Fruit fly (Drosophila melanogaster) whole organism, prepupa: ENCODE measurements around the gene CG9400.
A peak's percentile ranks its signal among the peaks of the same experiment; 100 is the strongest.

Experiments
- CG6792 ChIP-seq: fragments of 200-800 bp; sonication (Bioruptor generic); optimal IDR thresholded peaks from 3 replicates; lab custom pipeline; 2016; ENCODE audit warnings: missing biosample characterization, missing genetic modification characterization
- CG6854 ChIP-seq: fragments of 200-800 bp; sonication (Bioruptor generic); optimal IDR thresholded peaks from 2 replicates; lab custom pipeline; 2017; ENCODE audit warnings: missing biosample characterization, mild to moderate bottlenecking, missing genetic modification characterization
- OdsH ChIP-seq: fragments of 200-800 bp; sonication (Bioruptor generic); optimal IDR thresholded peaks from 3 replicates; lab custom pipeline; 2016; ENCODE audit warnings: missing biosample characterization, missing genetic modification characterization
- cyc ChIP-seq: fragments of 200-800 bp; sonication (Bioruptor generic); optimal IDR thresholded peaks from 3 replicates; lab custom pipeline; 2016; ENCODE audit warnings: missing biosample characterization, missing genetic modification characterization
- fd59A ChIP-seq: fragments of 200-800 bp; sonication (Bioruptor generic); optimal IDR thresholded peaks from 2 replicates; lab custom pipeline; 2017; ENCODE audit warnings: missing biosample characterization, mild to moderate bottlenecking, missing genetic modification characterization, missing genetic modification reagents
- salr ChIP-seq, 2 experiments: fragments of 200-800 bp; sonication (Bioruptor generic); optimal IDR thresholded peaks; 3 replicates each; lab custom pipeline; 2016 to 2018; ENCODE audit warnings: missing biosample characterization in 2 of 2, missing genetic modification characterization in 2 of 2, mild to moderate bottlenecking in 1 of 2
- ss ChIP-seq, 2 experiments: fragments of 200-800 bp; sonication (Bioruptor generic); optimal IDR thresholded peaks; 2 replicates in 1 of 2; 3 replicates in 1 of 2; lab custom pipeline; 2017 to 2018; ENCODE audit warnings: mild to moderate bottlenecking in 2 of 2, missing biosample characterization in 2 of 2, missing genetic modification characterization in 2 of 2, moderate library complexity in 1 of 2
- svp ChIP-seq: fragments of 200-800 bp; sonication (Bioruptor generic); peaks from one replicate; lab custom pipeline; 2016; ENCODE audit warnings: missing biosample characterization, missing genetic modification characterization
- vri ChIP-seq: fragments of 200-800 bp; sonication (Bioruptor generic); optimal IDR thresholded peaks from 3 replicates; lab custom pipeline; 2016; ENCODE audit warnings: missing biosample characterization, mild to moderate bottlenecking, missing genetic modification characterization

DNA sequence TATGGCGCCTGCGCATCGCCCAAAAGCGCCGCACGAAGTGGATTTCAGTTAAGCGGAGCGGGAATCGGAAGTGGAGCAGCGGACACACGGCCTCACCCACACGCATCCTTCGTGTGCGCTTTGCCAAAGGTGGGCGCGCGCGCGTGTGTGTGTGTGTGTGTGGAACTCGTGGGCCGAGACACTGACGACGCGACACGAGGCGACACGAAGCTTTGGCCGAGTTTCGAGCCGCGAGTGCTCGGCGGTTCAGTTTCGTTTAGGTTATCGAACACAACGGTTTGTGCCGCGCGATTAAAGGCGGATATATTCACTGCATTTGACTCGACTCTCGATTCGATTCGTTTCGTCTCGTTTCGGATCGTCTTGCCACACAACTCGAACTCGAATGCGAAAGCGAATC is 32.8 kb upstream of the CG9400 start, which contains the start of gene dpr8:
- TF ChIP-seq ss (GFP tag; optimal IDR thresholded peaks at IDR 0.05; lab: Kevin White, UChicago) = no peak
- no peak for TF ChIP-seq CG6854
- no peak for TF ChIP-seq CG6792
- TF ChIP-seq svp = peak; percentile 48
- no peak for TF ChIP-seq vri (GFP tag; lab: Kevin White, UChicago)
- no peak for TF ChIP-seq cyc (GFP tag; lab: Kevin White, UChicago)
- TF ChIP-seq fd59A (GFP tag; lab: Kevin White, UChicago) = no peak
- no peak for TF ChIP-seq OdsH
- no peak for TF ChIP-seq salr (GFP tag; optimal IDR thresholded peaks at IDR 0.05; lab: Kevin White, UChicago)
